Worm (Caenorhabditis elegans): ENCODE data around the gene cla-1.

ce11 chrIV:7674874-7675273 lies 86.1 kb downstream of the cla-1 start, which contains the start of gene itr-1:
- TF ChIP-seq R02D3.7 (tag; optimal IDR thresholded peaks at IDR 0.05), result no peak
- TF ChIP-seq cey-2 (tag; optimal IDR thresholded peaks at IDR 0.05; ENCODE audit: borderline replicate concordance, insufficient read depth), result no peak
- TF ChIP-seq snpc-4 (tag; optimal IDR thresholded peaks at IDR 0.05), result no peak
- TF ChIP-seq nhr-42 (GFP tag; IDR thresholded peaks at IDR 0.05), result no peak

Data from whole organism, L4 larva.